Fruit fly (Drosophila melanogaster) whole organism: Measurements from ENCODE around the gene Or22b.

ENCODE experiments used
- CG8478 ChIP-seq: fragments of >200 bp; optimal IDR thresholded peaks from 2 replicates; lab custom pipeline; 2018; ENCODE audit warnings: inconsistent platforms
- Dll ChIP-seq: fragments of >200 bp; optimal IDR thresholded peaks from 2 replicates; lab custom pipeline; 2017
- EcR ChIP-seq, 2 experiments: fragments of >200 bp; optimal IDR thresholded peaks; 2 replicates each; lab custom pipeline; 2017; ENCODE audit warnings: missing biosample characterization in 2 of 2, missing genetic modification characterization in 2 of 2, missing genetic modification reagents in 2 of 2
- pan ChIP-seq: fragments of >200 bp; optimal IDR thresholded peaks from 2 replicates; lab custom pipeline; 2017
- psq ChIP-seq: fragments of >200 bp; optimal IDR thresholded peaks from 2 replicates; lab custom pipeline; 2017
- usp ChIP-seq: fragments of >200 bp; optimal IDR thresholded peaks from 2 replicates; lab custom pipeline; 2017; ENCODE audit warnings: missing biosample characterization, missing genetic modification characterization, mixed read lengths

The Or22b gene

DNA sequence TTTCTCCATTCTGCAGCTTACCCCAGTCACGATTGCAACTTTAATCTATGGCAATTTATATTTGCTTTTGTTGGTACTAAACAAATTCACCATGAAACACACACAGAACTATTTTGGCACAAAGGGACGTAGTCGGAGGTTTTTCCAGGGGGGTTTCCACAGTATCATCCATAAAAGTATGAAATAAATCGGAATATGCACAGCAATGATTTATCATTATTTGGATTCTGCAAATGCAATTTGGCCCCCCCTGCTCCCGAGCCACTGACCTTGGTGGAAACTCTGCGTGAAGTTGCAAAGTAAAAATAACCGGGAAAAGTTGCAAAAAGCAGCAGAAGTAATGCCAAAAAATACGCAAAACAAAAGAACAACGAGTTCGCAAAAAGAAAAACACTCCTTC, 35.4 kb downstream of the Or22b start:
- TF ChIP-seq CG8478 (lab: Kevin White, UChicago) (no peak), psq (lab: Kevin White, UChicago) (no peak), Dll (no peak), usp (GFP tag; lab: Kevin White, UChicago) (no peak)

DNA sequence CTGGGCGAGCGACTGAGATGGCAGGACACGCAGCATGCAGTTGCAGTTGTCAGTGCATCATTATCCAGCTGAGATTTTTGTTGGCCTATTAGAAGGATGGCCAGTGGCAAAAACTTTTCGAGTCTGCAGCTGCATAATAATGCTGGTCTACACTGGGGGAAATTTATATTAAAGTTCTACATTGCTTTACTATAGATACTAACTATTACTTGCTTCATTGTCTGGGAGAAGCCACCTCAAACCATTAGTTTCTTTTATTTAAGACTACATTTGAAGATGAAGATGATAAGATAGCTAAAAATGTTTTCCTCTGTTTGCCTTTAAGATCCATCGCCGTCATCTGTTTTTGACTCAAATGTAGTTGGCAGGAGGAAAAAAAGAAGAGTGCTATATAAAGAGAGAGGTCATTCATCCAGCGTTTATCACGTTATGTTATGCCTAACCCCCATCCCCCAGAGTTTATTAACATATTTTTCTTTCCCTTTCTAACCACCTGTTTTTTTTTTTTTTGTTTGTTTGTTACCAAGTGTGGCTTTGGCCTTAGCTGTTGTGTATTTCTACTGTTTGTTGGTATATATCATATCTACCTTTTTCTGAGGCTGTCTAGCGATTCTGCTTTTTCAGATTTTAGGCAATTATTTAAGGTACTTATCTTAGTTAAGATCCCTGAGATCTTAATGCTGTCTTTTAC, 37.5 kb downstream of the Or22b start:
- no peak for TF ChIP-seq pan (lab: Kevin White, UChicago)
- TF ChIP-seq psq (lab: Kevin White, UChicago) = no peak
- TF ChIP-seq EcR (GFP tag; optimal IDR thresholded peaks at IDR 0.05; lab: Kevin White, UChicago) = peak in 1 of 2 experiments; percentile 1

- no peak for TF ChIP-seq usp (GFP tag; lab: Kevin White, UChicago)
- TF ChIP-seq EcR (GFP tag; optimal IDR thresholded peaks at IDR 0.05; lab: Kevin White, UChicago) = no peak
- TF ChIP-seq pan (lab: Kevin White, UChicago) = no peak
- TF ChIP-seq Dll = no peak
- no peak for TF ChIP-seq psq (lab: Kevin White, UChicago)
- TF ChIP-seq CG8478 (lab: Kevin White, UChicago) = no peak
Observed at dm6 chr2L:1568631-1569030, 46.1 kb downstream of the Or22b start.
